Fruit fly (Drosophila melanogaster): Measurements from ENCODE around the gene CG16721.
A peak's percentile ranks its signal among the peaks of the same experiment; 100 is the strongest.

The CG16721 gene

DNA sequence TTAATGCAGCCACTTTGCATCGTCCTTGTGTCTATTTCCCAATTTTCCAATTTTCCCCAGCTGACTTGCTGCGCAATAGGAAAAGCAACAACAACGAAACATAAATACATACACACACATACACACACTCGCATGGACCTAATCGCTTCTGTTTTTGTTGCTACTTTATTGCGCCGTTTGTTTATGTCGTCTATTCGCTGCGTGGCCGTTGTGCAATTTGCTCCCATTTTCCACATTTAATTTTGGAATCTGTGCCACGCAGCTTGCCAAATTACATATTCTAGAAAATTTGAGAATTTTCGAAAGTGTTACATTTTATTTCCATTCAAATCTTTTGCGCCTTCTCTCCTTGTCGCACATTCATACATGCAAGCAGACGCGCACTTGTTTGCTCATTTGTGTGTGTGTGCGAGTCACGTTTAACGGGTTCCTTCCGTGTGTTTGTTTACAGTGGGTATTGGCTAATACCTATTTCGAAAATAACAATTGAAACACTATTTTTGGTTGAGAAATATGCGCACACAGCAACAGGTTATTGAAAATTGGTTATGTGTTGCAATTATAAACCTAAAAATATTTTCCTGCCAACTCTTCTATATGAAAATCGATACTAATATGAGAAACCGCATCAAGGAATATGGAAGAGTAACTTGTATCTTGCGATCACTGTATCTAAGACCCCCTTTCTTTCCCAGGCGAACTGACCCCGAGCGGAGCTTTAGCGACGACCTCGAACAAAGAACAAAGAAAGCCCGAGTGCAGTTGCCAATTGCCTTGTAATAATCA is 663 bp downstream of the CG16721 start (continued):
- TF ChIP-seq CG13894 (tag; optimal IDR thresholded peaks at IDR 0.05) (peak; percentile 30), CG7556 (GFP tag; optimal IDR thresholded peaks at IDR 0.05) (peak; percentile 55), Rfx (GFP tag; IDR thresholded peaks at IDR 0.05) (peak; percentile 72), D19A (tag; optimal IDR thresholded peaks at IDR 0.05) (peak; percentile 19), Myb (GFP tag; optimal IDR thresholded peaks at IDR 0.05) (peak; percentile 0), Dek (tag; optimal IDR thresholded peaks at IDR 0.05) (peak; percentile 27), CG34422 (GFP tag; IDR thresholded peaks at IDR 0.05) (peak; percentile 9; the same call in 1 of the 3 replicates), CG9437 (GFP tag; optimal IDR thresholded peaks at IDR 0.05) (peak; percentile 43), CG12219 (GFP tag; optimal IDR thresholded peaks at IDR 0.05) (peak; percentile 23), Elba2 (GFP tag; optimal IDR thresholded peaks at IDR 0.05) (peak; percentile 99), Oli (tag; optimal IDR thresholded peaks at IDR 0.05) (peak; percentile 46), D19B (GFP tag; optimal IDR thresholded peaks at IDR 0.05) (peak; percentile 27), Hr51 (GFP tag; optimal IDR thresholded peaks at IDR 0.05) (peak in 1 of 2 experiments; percentile 53), CG5245 (GFP tag; optimal IDR thresholded peaks at IDR 0.05) (peak; percentile 11), CG15479 (GFP tag; optimal IDR thresholded peaks at IDR 0.05) (peak; percentile 59), chif (GFP tag; optimal IDR thresholded peaks at IDR 0.05) (peak in 1 of 2 experiments; percentile 35), CG6254 (GFP tag; optimal IDR thresholded peaks at IDR 0.05) (no peak), Dref (GFP tag; IDR thresholded peaks at IDR 0.05) (no peak), vnd (GFP tag; IDR thresholded peaks at IDR 0.05; ENCODE audit: partially characterized antibody) (no peak), bcd (GFP tag; optimal IDR thresholded peaks at IDR 0.05) (no peak), Lpt (GFP tag; optimal IDR thresholded peaks at IDR 0.05) (no peak), lilli (GFP tag; optimal IDR thresholded peaks at IDR 0.05) (peak; percentile 45), Atf3 (GFP tag; optimal IDR thresholded peaks at IDR 0.05) (no peak), CG13296 (GFP tag; optimal IDR thresholded peaks at IDR 0.05) (peak; percentile 47), CG8924 (tag; optimal IDR thresholded peaks at IDR 0.05) (peak; percentile 53), CG15601 (tag; optimal IDR thresholded peaks at IDR 0.05) (peak; percentile 51), zen (tag; optimal IDR thresholded peaks at IDR 0.05) (peak; percentile 8), Ptx1 (GFP tag; IDR thresholded peaks at IDR 0.05) (peak; percentile 62), croc (GFP tag; conservative IDR thresholded peaks at IDR 0.05) (0 out of 3 replicates have a peak, but pooled peaks have one; percentile 22), CG4617 (GFP tag; optimal IDR thresholded peaks at IDR 0.05; ENCODE audit: borderline replicate concordance) (no peak), ems (GFP tag; optimal IDR thresholded peaks at IDR 0.05) (peak; percentile 35), CG8281 (tag; optimal IDR thresholded peaks at IDR 0.05) (no peak), CG7271 (tag; optimal IDR thresholded peaks at IDR 0.05) (no peak), ro (GFP tag; IDR thresholded peaks at IDR 0.05) (no peak), CG1233 (GFP tag; optimal IDR thresholded peaks at IDR 0.05) (peak; percentile 18), CG3995 (GFP tag; optimal IDR thresholded peaks at IDR 0.05) (peak; percentile 44), CG11456 (GFP tag; IDR thresholded peaks at IDR 0.05) (peak; percentile 33; the same call in 1 of the 3 replicates), ind (GFP tag; optimal IDR thresholded peaks at IDR 0.05) (peak; percentile 34), dpn (GFP tag; optimal IDR thresholded peaks at IDR 0.05) (peak in 1 of 2 experiments; percentile 52), MTF-1 (GFP tag; optimal IDR thresholded peaks at IDR 0.05; ENCODE audit: borderline replicate concordance) (peak; percentile 45), fu2 (GFP tag; optimal IDR thresholded peaks at IDR 0.05) (peak; percentile 29), CkIIα-i1 (GFP tag; IDR thresholded peaks at IDR 0.05) (no peak), gt (GFP tag; IDR thresholded peaks at IDR 0.05) (no peak), eyg (GFP tag; optimal IDR thresholded peaks at IDR 0.05) (no peak), Eip74EF (GFP tag; optimal IDR thresholded peaks at IDR 0.05) (peak in 1 of 2 experiments; percentile 76), CG4854 (GFP tag; optimal IDR thresholded peaks at IDR 0.05) (peak; percentile 27), az2 (GFP tag; optimal IDR thresholded peaks at IDR 0.05) (peak; percentile 36), CHES-1-like (GFP tag; optimal IDR thresholded peaks at IDR 0.05) (peak; percentile 46)
